Worm (Caenorhabditis elegans) whole organism, midembryonic: Measurements from ENCODE around the gene Y41C4A.8.

Source experiments
- T22C8.4 ChIP-seq: fragments of 200-800 bp; sonication (Bioruptor generic); IDR thresholded peaks from 2 replicates; pipeline ENCODE4 v1.3.6; 2022; ENCODE audit warnings: missing genetic modification characterization, missing compliant biosample characterization
- cog-1 ChIP-seq: sonication (generic microtip); optimal IDR thresholded peaks from 2 replicates; lab custom pipeline; 2016; ENCODE audit warnings: missing genetic modification characterization, missing compliant biosample characterization
- flt-1 ChIP-seq: fragments of 200-800 bp; sonication (Bioruptor generic); IDR thresholded peaks from 2 replicates; pipeline ENCODE4 v1.3.6; 2022; ENCODE audit warnings: missing genetic modification characterization, missing compliant biosample characterization
- tab-1 ChIP-seq: fragments of 200-800 bp; sonication (Bioruptor generic); IDR thresholded peaks from 2 replicates; pipeline ENCODE4 v1.3.6; 2022; ENCODE audit warnings: missing genetic modification characterization, missing compliant biosample characterization

ce11 chrIII:11701863-11702262 lies 6.8 kb downstream of the Y41C4A.8 start:
- TF ChIP-seq tab-1 (GFP tag; lab: Robert Waterston, UW), result no peak; the same call in 1 of the 2 replicates
- no peak for TF ChIP-seq T22C8.4 (GFP tag; lab: Robert Waterston, UW)
- no peak for TF ChIP-seq flt-1 (GFP tag; lab: Robert Waterston, UW)
- no peak for TF ChIP-seq cog-1 (tag; lab: Kevin White, UChicago)
